Worm (Caenorhabditis elegans): ENCODE measurements around the gene npr-10.

npr-10 gene

DNA sequence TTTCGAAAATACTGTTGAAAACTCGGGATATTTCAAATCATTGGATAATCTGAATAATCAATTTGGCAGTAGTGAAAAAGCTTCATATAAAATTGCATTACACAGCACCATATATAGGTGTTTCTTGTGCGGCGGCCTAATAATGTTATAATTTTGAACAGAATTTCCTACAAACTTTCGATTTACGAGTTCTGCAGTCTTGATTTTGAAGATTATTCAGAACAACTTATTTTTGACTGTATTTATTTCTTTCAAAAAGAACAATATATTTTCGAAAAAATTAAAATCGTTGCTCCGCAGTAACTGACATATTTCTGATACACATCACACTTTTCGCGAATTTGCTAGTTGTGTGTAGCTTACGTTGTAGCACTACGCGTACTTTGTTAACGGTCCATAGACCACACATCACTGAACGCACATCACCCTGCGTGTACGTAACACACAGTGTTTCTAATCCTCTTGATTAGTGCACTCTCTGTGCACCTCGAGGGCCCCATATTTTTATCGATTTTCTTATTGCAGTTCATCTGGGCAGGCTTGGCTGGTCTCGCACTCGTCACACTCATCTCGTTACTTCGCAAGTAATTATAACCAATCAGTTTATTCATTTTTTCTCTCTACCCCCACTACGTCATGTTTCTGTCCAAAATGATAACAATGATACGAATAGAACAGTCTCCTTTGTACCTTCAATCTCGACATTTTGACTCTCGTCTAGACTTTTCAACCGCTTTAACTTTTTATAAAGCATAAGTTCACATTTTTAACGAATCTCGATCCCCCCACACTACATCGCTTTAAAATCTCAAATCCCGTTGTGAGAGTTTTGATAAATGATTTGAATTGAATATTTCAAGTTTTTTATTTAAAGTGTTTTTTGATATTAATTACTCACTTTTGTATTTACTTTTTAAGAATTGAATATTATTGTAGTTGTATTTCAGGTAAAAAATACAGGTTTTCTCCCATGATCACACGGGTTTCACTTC, 41.7 kb downstream of the npr-10 start, which contains the start of the genes F11C1.1 and vwa-8 (continued):
- TF ChIP-seq madf-6 (GFP tag; IDR thresholded peaks at IDR 0.05): no peak

DNA sequence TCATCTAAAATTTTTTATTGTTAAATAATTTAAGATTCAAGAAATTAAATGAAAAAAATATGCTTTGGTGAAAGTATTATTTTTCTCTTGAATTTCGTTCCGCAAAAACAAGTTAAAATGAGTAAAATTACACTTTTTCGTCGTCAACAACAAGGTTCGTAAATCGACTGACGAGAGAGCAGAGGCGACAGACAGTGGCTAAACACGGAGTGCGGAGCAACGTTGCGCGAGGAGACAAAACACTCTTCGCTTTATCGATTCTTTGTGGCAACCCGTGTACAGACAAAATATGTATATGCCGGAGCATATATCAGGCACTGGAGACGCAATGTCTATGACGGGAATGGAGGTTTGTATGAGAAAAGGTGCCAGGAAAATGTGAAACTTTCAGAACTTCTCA, 43.3 kb downstream of the npr-10 start, which contains the start of gene F11C1.7:
Gene F11C1.7 (plus strand): TSS at position 140 of the 400 bp plus-strand sequence.
- no peak for TF ChIP-seq zfh-2 (GFP tag; conservative IDR thresholded peaks at IDR 0.05)
- TF ChIP-seq dox-1 (GFP tag; IDR thresholded peaks at IDR 0.05): 0 out of 2 replicates have a peak, but pooled peaks have one; percentile 32
- peak; percentile 31 for TF ChIP-seq nhr-80 (tag; optimal IDR thresholded peaks at IDR 0.05)
- TF ChIP-seq let-607 (tag; optimal IDR thresholded peaks at IDR 0.05): no peak
- TF ChIP-seq egl-44 (GFP tag; IDR thresholded peaks at IDR 0.05): no peak
- peak; percentile 86 for TF ChIP-seq attf-3 (GFP tag; conservative IDR thresholded peaks at IDR 0.05)

DNA sequence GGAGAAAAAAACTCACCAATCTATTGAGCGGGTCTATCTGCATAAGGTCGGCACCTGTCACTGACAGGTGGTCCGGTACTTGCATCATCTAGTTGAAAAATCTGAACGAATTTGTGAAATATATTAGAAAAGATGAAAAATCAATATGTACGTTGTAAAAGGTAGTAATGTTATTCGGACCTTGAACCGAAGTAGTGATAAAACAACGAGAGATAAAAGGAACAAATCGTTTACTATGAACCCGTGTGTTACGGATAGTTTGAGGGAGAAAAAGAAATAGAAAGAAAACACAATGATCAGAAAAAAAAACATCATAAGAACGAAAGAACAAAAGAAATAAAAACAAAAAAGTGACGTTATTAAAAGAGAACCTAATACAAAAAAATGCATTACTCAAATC, 45.4 kb downstream of the npr-10 start, which contains the start of gene mff-1:
Gene mff-1 (minus strand): TSS at position 101 of the 400 bp plus-strand sequence.
- no peak for TF ChIP-seq F37B4.10 (GFP tag; IDR thresholded peaks at IDR 0.05)
- TF ChIP-seq B0035.1 (tag; optimal IDR thresholded peaks at IDR 0.05): no peak
- TF ChIP-seq lir-1 (GFP tag; conservative IDR thresholded peaks at IDR 0.05): no peak

DNA sequence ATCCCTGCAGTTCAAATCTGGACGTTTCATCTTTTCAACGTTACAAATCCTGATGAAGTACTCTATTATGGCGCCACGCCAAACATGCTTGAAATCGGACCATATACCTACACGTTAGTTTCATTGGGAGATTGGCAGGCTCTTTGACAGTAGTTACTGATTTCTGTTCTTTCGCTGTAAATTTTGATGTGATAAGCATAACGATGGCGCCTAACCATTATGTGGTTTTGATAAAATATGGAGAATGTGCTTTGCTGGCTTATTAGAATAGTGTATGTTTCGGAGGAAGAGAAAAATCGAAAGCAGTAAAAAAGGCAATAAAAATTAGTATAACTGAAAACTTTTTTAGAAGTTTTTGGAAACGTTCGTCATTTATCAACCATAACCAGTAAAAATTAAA, 49.8 kb downstream of the npr-10 start:
- peak in 1 of 2 experiments; percentile 37 for TF ChIP-seq let-607 (tag; optimal IDR thresholded peaks at IDR 0.05)
- no peak for TF ChIP-seq gei-17 (GFP tag; optimal IDR thresholded peaks at IDR 0.05)
- no peak for TF ChIP-seq tbp1 (GFP tag; optimal IDR thresholded peaks at IDR 0.05)
- TF ChIP-seq lin-54 (GFP tag; optimal IDR thresholded peaks at IDR 0.05): no peak
- peak; percentile 76 for TF ChIP-seq nhr-80 (tag; optimal IDR thresholded peaks at IDR 0.05)

DNA sequence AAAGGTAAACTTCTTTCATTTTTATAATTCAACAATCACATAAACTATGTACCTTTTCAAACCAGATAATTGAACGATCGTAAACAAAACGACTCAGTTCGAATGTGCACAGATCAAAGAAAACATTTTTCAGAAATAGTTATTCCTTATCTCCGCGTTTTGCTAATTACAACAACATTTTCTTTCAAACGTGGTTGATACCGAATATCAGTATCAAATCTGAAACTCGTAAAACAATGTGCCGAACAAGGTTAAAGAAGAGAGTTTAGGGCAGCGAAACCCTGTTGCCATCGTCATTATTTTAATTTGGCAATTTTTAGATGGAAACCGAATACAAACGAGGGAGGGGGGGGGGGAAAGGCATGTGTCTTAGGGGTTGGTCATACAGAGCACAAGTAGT, 51.1 kb downstream of the npr-10 start, which contains the start of gene scav-4:
Gene scav-4 (plus strand): TSS at position 383 of the 400 bp plus-strand sequence.
- no peak for TF ChIP-seq zim-3 (tag; optimal IDR thresholded peaks at IDR 0.05)
- 0 out of 2 replicates have a peak, but pooled peaks have one; percentile 30 for TF ChIP-seq dox-1 (GFP tag; IDR thresholded peaks at IDR 0.05)
- TF ChIP-seq mel-28 (tag; optimal IDR thresholded peaks at IDR 0.05; ENCODE audit: borderline replicate concordance): no peak
- peak; percentile 35 for TF ChIP-seq nhr-80 (tag; optimal IDR thresholded peaks at IDR 0.05)
- TF ChIP-seq let-607 (tag; optimal IDR thresholded peaks at IDR 0.05): peak in 1 of 2 experiments; percentile 28
- no peak for TF ChIP-seq K11D2.4 (GFP tag; IDR thresholded peaks at IDR 0.05)
- no peak for TF ChIP-seq nfya-2 (GFP tag; IDR thresholded peaks at IDR 0.05)
- TF ChIP-seq hmg-1.2 (GFP tag; IDR thresholded peaks at IDR 0.05): no peak
- no peak for TF ChIP-seq akir-1 (GFP tag; optimal IDR thresholded peaks at IDR 0.05)
- no peak for TF ChIP-seq F55B11.4 (tag; optimal IDR thresholded peaks at IDR 0.05; ENCODE audit: borderline replicate concordance, insufficient read depth)

DNA sequence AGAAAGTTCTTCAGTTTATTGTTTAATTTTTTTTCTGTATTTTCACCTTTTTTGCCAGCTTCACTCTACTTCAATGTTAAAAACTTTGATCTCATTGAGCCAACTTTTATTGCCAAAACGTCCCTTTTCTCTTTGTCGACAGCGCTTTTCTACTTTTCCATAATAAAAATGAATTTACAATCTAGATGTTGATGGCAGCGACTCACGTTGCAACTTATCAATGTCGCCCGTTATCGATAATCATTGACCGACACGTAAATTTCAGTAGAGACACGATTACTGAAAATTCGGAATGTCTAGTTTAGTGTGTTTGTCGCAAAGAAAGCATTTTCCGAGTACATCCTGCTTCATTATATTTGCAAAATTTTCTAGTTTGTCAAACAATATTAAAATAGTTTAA, 52.8 kb downstream of the npr-10 start:
- TF ChIP-seq madf-3 (GFP tag; IDR thresholded peaks at IDR 0.05): no peak
- TF ChIP-seq nhr-80 (tag; optimal IDR thresholded peaks at IDR 0.05): peak; percentile 25

DNA sequence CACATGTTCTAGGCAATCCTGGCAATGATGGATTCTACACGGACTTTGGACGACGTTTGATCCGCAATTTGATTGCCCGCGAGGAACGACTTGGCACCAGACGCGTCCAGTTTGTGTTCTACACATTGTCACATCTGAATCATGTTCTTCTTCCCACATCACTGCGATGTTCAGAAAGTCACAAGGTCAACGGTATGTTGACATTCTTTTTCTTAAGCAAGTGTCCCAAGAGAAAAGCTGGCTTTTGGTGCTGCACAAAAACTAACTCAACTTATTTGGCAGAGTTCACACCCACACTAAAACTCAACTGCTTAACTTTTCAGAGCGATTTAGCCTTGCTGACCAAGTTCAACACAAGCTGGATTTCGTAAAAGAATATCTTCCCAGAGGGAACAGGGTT, 53.9 kb downstream of the npr-10 start:
- TF ChIP-seq efl-1 (GFP tag; optimal IDR thresholded peaks at IDR 0.05) (no peak), aptf-3 (GFP tag; IDR thresholded peaks at IDR 0.05) (0 out of 2 replicates have a peak, but pooled peaks have one; percentile 25)
